Worm (Caenorhabditis elegans) whole organism, late embryonic: Measurements from ENCODE around the gene fbxc-58.

Source experiments
- C38D4.7 ChIP-seq: fragments of 200-800 bp; sonication (Bioruptor generic); optimal IDR thresholded peaks from 2 replicates; lab custom pipeline; 2018; ENCODE audit warnings: mild to moderate bottlenecking, missing genetic modification characterization, moderate library complexity, missing compliant biosample characterization
- K02D7.2 ChIP-seq: sonication (generic microtip); optimal IDR thresholded peaks from 2 replicates; lab custom pipeline; 2017; ENCODE audit warnings: mild to moderate bottlenecking, missing genetic modification characterization, missing compliant biosample characterization
- K09A11.1 ChIP-seq: sonication (generic microtip); optimal IDR thresholded peaks from 2 replicates; lab custom pipeline; 2017; ENCODE audit warnings: antibody characterized with exemption, mild to moderate bottlenecking, missing genetic modification characterization, missing compliant biosample characterization; ENCODE audit not compliant: insufficient read depth
- T23F11.4 ChIP-seq: fragments of 200-800 bp; sonication (Bioruptor generic); optimal IDR thresholded peaks from 2 replicates; lab custom pipeline; 2018; ENCODE audit warnings: mild to moderate bottlenecking, missing genetic modification characterization, missing compliant biosample characterization
- Y22D7AL.16 ChIP-seq: sonication (generic microtip); optimal IDR thresholded peaks from 2 replicates; lab custom pipeline; 2016; ENCODE audit warnings: missing genetic modification characterization, missing compliant biosample characterization
- ama-1 ChIP-seq: fragments of 150-350 bp; optimal IDR thresholded peaks from 2 replicates; lab custom pipeline; 2014
- ceh-14 ChIP-seq: sonication (generic microtip); optimal IDR thresholded peaks from 2 replicates; lab custom pipeline; 2016; ENCODE audit warnings: missing genotype, missing genetic modification characterization, missing compliant biosample characterization
- ceh-19 ChIP-seq: fragments of 200-800 bp; sonication (Bioruptor generic); optimal IDR thresholded peaks from 2 replicates; lab custom pipeline; 2018; ENCODE audit warnings: mild to moderate bottlenecking, missing genetic modification characterization, missing compliant biosample characterization
- ceh-2 ChIP-seq: sonication (generic microtip); optimal IDR thresholded peaks from 2 replicates; lab custom pipeline; 2016; ENCODE audit warnings: missing genotype, missing genetic modification characterization, missing compliant biosample characterization
- ceh-34 ChIP-seq: sonication (generic microtip); optimal IDR thresholded peaks from 2 replicates; lab custom pipeline; 2016; ENCODE audit warnings: mild to moderate bottlenecking, missing genetic modification characterization, missing compliant biosample characterization
- ceh-6 ChIP-seq: fragments of 200-800 bp; sonication (Bioruptor generic); optimal IDR thresholded peaks from 2 replicates; lab custom pipeline; 2018; ENCODE audit warnings: mild to moderate bottlenecking, missing genetic modification characterization, missing compliant biosample characterization
- ceh-9 ChIP-seq: sonication (generic microtip); optimal IDR thresholded peaks from 2 replicates; lab custom pipeline; 2016; ENCODE audit warnings: mild to moderate bottlenecking, missing genetic modification characterization, inconsistent platforms, missing compliant biosample characterization
- che-1 ChIP-seq: sonication (generic microtip); optimal IDR thresholded peaks from 2 replicates; lab custom pipeline; 2016; ENCODE audit warnings: mild to moderate bottlenecking, missing genetic modification characterization, missing compliant biosample characterization
- elt-2 ChIP-seq: sonication (generic microtip); optimal IDR thresholded peaks from 2 replicates; lab custom pipeline; 2016; ENCODE audit warnings: missing genetic modification reagents, missing genetic modification characterization, missing compliant biosample characterization
- eyg-1 ChIP-seq: sonication (generic microtip); optimal IDR thresholded peaks from 2 replicates; lab custom pipeline; 2016; ENCODE audit warnings: missing genotype, missing genetic modification characterization, missing compliant biosample characterization
- fax-1 ChIP-seq: sonication (generic microtip); optimal IDR thresholded peaks from 2 replicates; lab custom pipeline; 2016; ENCODE audit warnings: missing genotype, missing genetic modification characterization, missing compliant biosample characterization
- fkh-10 ChIP-seq: fragments of 150-350 bp; optimal IDR thresholded peaks from 2 replicates; lab custom pipeline; 2014; ENCODE audit warnings: missing biosample characterization, missing genetic modification reagents, missing genetic modification characterization
- fkh-6 ChIP-seq: sonication (generic microtip); optimal IDR thresholded peaks from 2 replicates; lab custom pipeline; 2016; ENCODE audit warnings: missing genetic modification characterization, missing compliant biosample characterization
- hlh-13 ChIP-seq: fragments of 200-800 bp; sonication (Bioruptor generic); optimal IDR thresholded peaks from 2 replicates; lab custom pipeline; 2018; ENCODE audit warnings: mild to moderate bottlenecking, missing genetic modification characterization, missing compliant biosample characterization
- lin-11 ChIP-seq: fragments of 200-800 bp; sonication (Bioruptor generic); optimal IDR thresholded peaks from 2 replicates; lab custom pipeline; 2018; ENCODE audit warnings: mild to moderate bottlenecking, missing genetic modification characterization, missing compliant biosample characterization
- mec-3 ChIP-seq: sonication (generic microtip); optimal IDR thresholded peaks from 2 replicates; lab custom pipeline; 2016; ENCODE audit warnings: borderline replicate concordance, missing genetic modification characterization, missing compliant biosample characterization
- nfya-1 ChIP-seq: sonication (generic microtip); optimal IDR thresholded peaks from 2 replicates; lab custom pipeline; 2017; ENCODE audit warnings: missing genetic modification characterization, mild to moderate bottlenecking, missing compliant biosample characterization, antibody characterized with exemption, moderate library complexity
- odd-2 ChIP-seq: sonication (generic microtip); optimal IDR thresholded peaks from 2 replicates; lab custom pipeline; 2017; ENCODE audit warnings: antibody characterized with exemption, mild to moderate bottlenecking, missing genetic modification characterization, missing compliant biosample characterization
- pat-9 ChIP-seq: fragments of 200-800 bp; sonication (Bioruptor generic); optimal IDR thresholded peaks from 2 replicates; lab custom pipeline; 2018; ENCODE audit warnings: mild to moderate bottlenecking, missing genetic modification characterization, moderate library complexity, missing compliant biosample characterization
- pax-1 ChIP-seq: fragments of 150-350 bp; optimal IDR thresholded peaks from 2 replicates; lab custom pipeline; 2014; ENCODE audit warnings: missing biosample characterization, missing genetic modification characterization
- pha-2 ChIP-seq: sonication (generic microtip); optimal IDR thresholded peaks from 2 replicates; lab custom pipeline; 2017; ENCODE audit warnings: mild to moderate bottlenecking, missing genetic modification characterization, missing compliant biosample characterization
- pros-1 ChIP-seq: fragments of 150-350 bp; optimal IDR thresholded peaks from 2 replicates; lab custom pipeline; 2014; ENCODE audit warnings: missing biosample characterization, missing genetic modification reagents, missing genetic modification characterization
- rnt-1 ChIP-seq: sonication (generic microtip); optimal IDR thresholded peaks from 2 replicates; lab custom pipeline; 2016; ENCODE audit warnings: missing genetic modification characterization, missing compliant biosample characterization
- sox-2 ChIP-seq: fragments of 200-800 bp; sonication (Bioruptor generic); IDR thresholded peaks from 2 replicates; pipeline ENCODE4 v1.3.6; 2022; ENCODE audit warnings: missing genetic modification reagents, missing genetic modification characterization, missing compliant biosample characterization
- sox-4 ChIP-seq: sonication (generic microtip); optimal IDR thresholded peaks from 2 replicates; lab custom pipeline; 2017; ENCODE audit warnings: mild to moderate bottlenecking, missing genetic modification characterization, inconsistent platforms, missing compliant biosample characterization
- syd-9 ChIP-seq: sonication (generic microtip); optimal IDR thresholded peaks from 2 replicates; lab custom pipeline; 2016; ENCODE audit warnings: mild to moderate bottlenecking, missing genetic modification characterization, moderate library complexity, missing compliant biosample characterization
- unc-3 ChIP-seq, 2 experiments: fragments of 200-800 bp in 1 of 2; sonication (Bioruptor generic) in 1 of 2; sonication (generic microtip) in 1 of 2; conservative IDR thresholded peaks in 1 of 2; optimal IDR thresholded peaks in 1 of 2; 2 replicates each; pipeline versions ENCODE4 v1.3.6 to Lab custom; 2016 to 2022; ENCODE audit warnings: missing compliant biosample characterization in 2 of 2, missing genetic modification characterization in 2 of 2, missing genetic modification reagents in 1 of 2
- unc-55 ChIP-seq: sonication (generic microtip); optimal IDR thresholded peaks from 2 replicates; lab custom pipeline; 2017; ENCODE audit warnings: missing biosample characterization, missing genetic modification reagents, missing genetic modification characterization
- unc-86 ChIP-seq: sonication (generic microtip); optimal IDR thresholded peaks from 2 replicates; lab custom pipeline; 2016; ENCODE audit warnings: missing genetic modification characterization, missing compliant biosample characterization
- zip-5 ChIP-seq: sonication (generic microtip); optimal IDR thresholded peaks from 2 replicates; lab custom pipeline; 2016; ENCODE audit warnings: missing genetic modification characterization, missing compliant biosample characterization

The fbxc-58 gene

ce11 chrIV:9374529-9374928 is 3.2 kb downstream of the fbxc-58 start, which contains the start of gene C10C5.3:
Gene C10C5.3 (plus strand): TSS chrIV:9374829.
- no peak for TF ChIP-seq ceh-9 (tag; lab: Kevin White, UChicago)
- TF ChIP-seq sox-4 (tag; lab: Kevin White, UChicago): no peak
- TF ChIP-seq pros-1 (tag; lab: Kevin White, UChicago): no peak
- no peak for TF ChIP-seq C38D4.7 (GFP tag; lab: Kevin White, UChicago)
- no peak for TF ChIP-seq ceh-6 (GFP tag; lab: Kevin White, UChicago)
- TF ChIP-seq ama-1 (lab: Kevin White, UChicago): no peak
- TF ChIP-seq K02D7.2 (tag; lab: Kevin White, UChicago): no peak
- no peak for TF ChIP-seq Y22D7AL.16
- no peak for TF ChIP-seq unc-3 (GFP tag; conservative IDR thresholded peaks at IDR 0.05; lab: Robert Waterston, UW)
- TF ChIP-seq unc-3 (tag; optimal IDR thresholded peaks at IDR 0.05; lab: Kevin White, UChicago): no peak
- no peak for TF ChIP-seq ceh-19 (GFP tag; lab: Kevin White, UChicago)
- TF ChIP-seq syd-9: no peak
- TF ChIP-seq odd-2: no peak
- TF ChIP-seq fkh-10 (GFP tag; lab: Kevin White, UChicago): no peak
- no peak for TF ChIP-seq lin-11
- TF ChIP-seq sox-2: no peak

- TF ChIP-seq fax-1 (tag; lab: Kevin White, UChicago): no peak
These were observed 5.2 kb downstream of the fbxc-58 start for ce11 chrIV:9376550-9376949.

ce11 chrIV:9378272-9378671 is 7.0 kb downstream of the fbxc-58 start, which contains the start of gene C10C5.4:
Gene C10C5.4 (plus strand): TSS chrIV:9378552.
- no peak for TF ChIP-seq zip-5 (tag; lab: Kevin White, UChicago)

- TF ChIP-seq nfya-1 (tag; lab: Kevin White, UChicago) (no peak), K09A11.1 (tag; lab: Kevin White, UChicago) (no peak), che-1 (no peak), elt-2 (tag; lab: Kevin White, UChicago) (peak; percentile 23)
These were observed 9.8 kb downstream of the fbxc-58 start, which contains the start of gene C10C5.5 for ce11 chrIV:9381136-9381535. Gene C10C5.5 (plus strand): TSS chrIV:9381436.

ce11 chrIV:9384826-9385225 is 13.5 kb downstream of the fbxc-58 start, which contains the start of gene C10C5.7:
Gene C10C5.7 (plus strand): TSS chrIV:9385126.
- TF ChIP-seq fkh-10 (GFP tag; lab: Kevin White, UChicago) (no peak), lin-11 (no peak), rnt-1 (tag; lab: Kevin White, UChicago) (no peak), che-1 (no peak), ceh-14 (no peak), ceh-34 (tag; lab: Kevin White, UChicago) (no peak), T23F11.4 (GFP tag; lab: Kevin White, UChicago) (no peak), unc-86 (tag; lab: Kevin White, UChicago) (no peak), hlh-13 (GFP tag; lab: Kevin White, UChicago) (no peak), pax-1 (no peak), fkh-6 (tag; lab: Kevin White, UChicago) (no peak), pha-2 (tag; lab: Kevin White, UChicago) (no peak), pros-1 (tag; lab: Kevin White, UChicago) (no peak), ceh-2 (tag; lab: Kevin White, UChicago) (no peak), pat-9 (tag; lab: Kevin White, UChicago) (no peak), ceh-9 (tag; lab: Kevin White, UChicago) (no peak), zip-5 (tag; lab: Kevin White, UChicago) (no peak), mec-3 (tag; lab: Kevin White, UChicago) (no peak), eyg-1 (no peak), unc-55 (GFP tag; lab: Kevin White, UChicago) (no peak)
- TF ChIP-seq, all 69 proteins: peak for 0
